Fruit fly (Drosophila melanogaster) whole organism, embryonic: Measurements from ENCODE around the gene pxb.

Experiments
- Blimp-1 ChIP-seq: fragments of 200-800 bp; sonication (Bioruptor generic); optimal IDR thresholded peaks from 3 replicates; lab custom pipeline; 2018; ENCODE audit warnings: missing biosample characterization, missing genetic modification characterization, mild to moderate bottlenecking, moderate library complexity, missing genetic modification reagents
- Bteb2 ChIP-seq: fragments of 200-800 bp; sonication (Bioruptor generic); optimal IDR thresholded peaks from 2 replicates; lab custom pipeline; 2016; ENCODE audit warnings: missing biosample characterization, missing genetic modification characterization
- CG10654 ChIP-seq: fragments of 200-800 bp; sonication (Bioruptor generic); optimal IDR thresholded peaks from 2 replicates; lab custom pipeline; 2016; ENCODE audit warnings: missing biosample characterization, missing genetic modification characterization
- CG11504 ChIP-seq: fragments of 200-800 bp; sonication (Bioruptor generic); optimal IDR thresholded peaks from 3 replicates; lab custom pipeline; 2019; ENCODE audit warnings: missing biosample characterization, mild to moderate bottlenecking, missing genetic modification characterization, moderate library complexity
- CG12769 ChIP-seq: fragments of 200-800 bp; sonication (Bioruptor generic); optimal IDR thresholded peaks from 2 replicates; lab custom pipeline; 2019; ENCODE audit warnings: missing biosample characterization, mild to moderate bottlenecking, missing genetic modification characterization, moderate library complexity
- CG14014 ChIP-seq: fragments of 200-800 bp; sonication (Bioruptor generic); IDR thresholded peaks from 2 replicates; pipeline ENCODE4 v1.3.6; 2022; ENCODE audit warnings: missing biosample characterization, missing genetic modification characterization
- CG14050 ChIP-seq: fragments of 200-800 bp; sonication (Bioruptor generic); IDR thresholded peaks from 3 replicates; pipeline ENCODE4 v1.3.6; 2022; ENCODE audit warnings: missing biosample characterization, missing genetic modification characterization
- CG14710 ChIP-seq: fragments of 200-800 bp; sonication (Bioruptor generic); optimal IDR thresholded peaks from 3 replicates; lab custom pipeline; 2019; ENCODE audit warnings: missing biosample characterization, mild to moderate bottlenecking, missing genetic modification characterization, moderate library complexity
- CG15514 ChIP-seq: fragments of 200-800 bp; sonication (Bioruptor generic); optimal IDR thresholded peaks from 3 replicates; lab custom pipeline; 2017; ENCODE audit warnings: missing biosample characterization, missing genetic modification characterization, mild to moderate bottlenecking, moderate library complexity, missing genetic modification reagents
- CG33213 ChIP-seq: fragments of 200-800 bp; sonication (Bioruptor generic); optimal IDR thresholded peaks from 3 replicates; lab custom pipeline; 2016; ENCODE audit warnings: missing biosample characterization, missing genetic modification characterization
- CG34422 ChIP-seq: fragments of 200-800 bp; sonication (Bioruptor generic); IDR thresholded peaks from 3 replicates; pipeline ENCODE4 v1.3.6; 2022; ENCODE audit warnings: missing biosample characterization, missing genetic modification characterization
- CG4360 ChIP-seq: fragments of 200-800 bp; sonication (Bioruptor generic); IDR thresholded peaks from 2 replicates; pipeline ENCODE4 v1.3.6; 2022; ENCODE audit warnings: missing biosample characterization, missing genetic modification characterization
- CG6813 ChIP-seq: fragments of 200-800 bp; sonication (Bioruptor generic); optimal IDR thresholded peaks from 2 replicates; lab custom pipeline; 2017; ENCODE audit warnings: missing biosample characterization, missing genetic modification characterization, mild to moderate bottlenecking, moderate library complexity, missing genetic modification reagents
- CG7745 ChIP-seq: fragments of 200-800 bp; sonication (Bioruptor generic); optimal IDR thresholded peaks from 2 replicates; lab custom pipeline; 2018; ENCODE audit warnings: missing biosample characterization, mild to moderate bottlenecking, missing genetic modification characterization, moderate library complexity
- CG7839 ChIP-seq: fragments of 200-800 bp; sonication (Bioruptor generic); optimal IDR thresholded peaks from 3 replicates; lab custom pipeline; 2018; ENCODE audit warnings: missing biosample characterization, mild to moderate bottlenecking, missing genetic modification characterization, moderate library complexity
- CG9932 ChIP-seq: fragments of 200-800 bp; sonication (Bioruptor generic); IDR thresholded peaks from 2 replicates; pipeline ENCODE4 v1.3.6; 2022; ENCODE audit warnings: missing biosample characterization, missing genetic modification characterization
- D ChIP-seq, 2 experiments: fragments of 200-800 bp in 1 of 2; fragments of >200 bp in 1 of 2; sonication (Bioruptor generic) in 1 of 2; optimal IDR thresholded peaks; 2 replicates in 1 of 2; 3 replicates in 1 of 2; lab custom pipeline; 2017; ENCODE audit warnings: mild to moderate bottlenecking in 1 of 2, missing biosample characterization in 1 of 2, missing genetic modification characterization in 1 of 2, missing genetic modification reagents in 1 of 2
- Doc2 ChIP-seq: fragments of 200-800 bp; sonication (Bioruptor generic); IDR thresholded peaks from 2 replicates; pipeline ENCODE4 v1.3.6; 2022; ENCODE audit warnings: missing biosample characterization, missing genetic modification characterization
- Doc3 ChIP-seq: fragments of 200-800 bp; sonication (Bioruptor generic); IDR thresholded peaks from 3 replicates; pipeline ENCODE4 v1.3.6; 2022; ENCODE audit warnings: missing biosample characterization, missing genetic modification characterization; ENCODE audit not compliant: partially characterized antibody
- NC2β ChIP-seq: fragments of 200-800 bp; sonication (Bioruptor generic); optimal IDR thresholded peaks from 2 replicates; lab custom pipeline; 2016; ENCODE audit warnings: missing biosample characterization, missing genetic modification characterization
- Tbp ChIP-seq: fragments of >200 bp; optimal IDR thresholded peaks from 2 replicates; lab custom pipeline; 2018; ENCODE audit warnings: missing biosample characterization, missing genetic modification characterization
- Usf ChIP-seq: fragments of 200-800 bp; sonication (Bioruptor generic); optimal IDR thresholded peaks from 2 replicates; lab custom pipeline; 2017; ENCODE audit warnings: missing genotype, missing biosample characterization, missing genetic modification characterization
- YL-1 ChIP-seq: fragments of 200-800 bp; sonication (Bioruptor generic); optimal IDR thresholded peaks from 3 replicates; lab custom pipeline; 2017; ENCODE audit warnings: missing biosample characterization, mild to moderate bottlenecking, missing genetic modification characterization
- ase ChIP-seq: fragments of 200-800 bp; sonication (Bioruptor generic); IDR thresholded peaks from 3 replicates; pipeline ENCODE4 v1.3.6; 2022; ENCODE audit warnings: missing biosample characterization, missing genetic modification characterization
- cg ChIP-seq: fragments of 200-800 bp; sonication (Bioruptor generic); optimal IDR thresholded peaks from 3 replicates; lab custom pipeline; 2019; ENCODE audit warnings: missing biosample characterization, mild to moderate bottlenecking, missing genetic modification characterization, moderate library complexity
- ci ChIP-seq: fragments of 200-800 bp; sonication (Bioruptor generic); IDR thresholded peaks from 3 replicates; pipeline ENCODE4 v1.3.6; 2022; ENCODE audit warnings: missing biosample characterization, missing genetic modification characterization
- fd64A ChIP-seq: fragments of 200-800 bp; sonication (Bioruptor generic); optimal IDR thresholded peaks from 3 replicates; lab custom pipeline; 2018; ENCODE audit warnings: missing biosample characterization, mild to moderate bottlenecking, missing genetic modification characterization
- gcm ChIP-seq: fragments of 200-800 bp; sonication (Bioruptor generic); optimal IDR thresholded peaks from 2 replicates; lab custom pipeline; 2019; ENCODE audit warnings: missing biosample characterization, mild to moderate bottlenecking, missing genetic modification characterization, moderate library complexity
- gem ChIP-seq: fragments of 200-800 bp; sonication (Bioruptor generic); optimal IDR thresholded peaks from 2 replicates; lab custom pipeline; 2019; ENCODE audit warnings: missing biosample characterization, mild to moderate bottlenecking, missing genetic modification characterization, moderate library complexity
- gsb-n ChIP-seq: fragments of 200-800 bp; sonication (Bioruptor generic); optimal IDR thresholded peaks from 3 replicates; lab custom pipeline; 2018; ENCODE audit warnings: missing biosample characterization, mild to moderate bottlenecking, missing genetic modification characterization
- jing ChIP-seq: fragments of 200-800 bp; sonication (Bioruptor generic); optimal IDR thresholded peaks from 2 replicates; lab custom pipeline; 2018; ENCODE audit warnings: missing biosample characterization, mild to moderate bottlenecking, missing genetic modification characterization
- lilli ChIP-seq: fragments of 200-800 bp; sonication (Bioruptor generic); optimal IDR thresholded peaks from 3 replicates; lab custom pipeline; 2016; ENCODE audit warnings: missing biosample characterization, missing genetic modification characterization
- lola ChIP-seq, 3 experiments: fragments of >200 bp in 2 of 3; fragments of 200-800 bp in 1 of 3; sonication (Bioruptor generic) in 1 of 3; optimal IDR thresholded peaks; 2 replicates each; lab custom pipeline; 2017 to 2019; ENCODE audit warnings: missing biosample characterization in 3 of 3, missing genetic modification characterization in 3 of 3, mild to moderate bottlenecking in 1 of 3, moderate library complexity in 1 of 3
- oc ChIP-seq: fragments of 200-800 bp; sonication (Bioruptor generic); optimal IDR thresholded peaks from 2 replicates; lab custom pipeline; 2018; ENCODE audit warnings: missing biosample characterization, mild to moderate bottlenecking, missing genetic modification characterization, moderate library complexity
- pb ChIP-seq: fragments of 200-800 bp; sonication (Bioruptor generic); optimal IDR thresholded peaks from 3 replicates; lab custom pipeline; 2016; ENCODE audit warnings: missing biosample characterization, missing genetic modification characterization
- phol ChIP-seq: fragments of 200-800 bp; sonication (Bioruptor generic); optimal IDR thresholded peaks from 3 replicates; lab custom pipeline; 2018; ENCODE audit warnings: missing biosample characterization, mild to moderate bottlenecking, missing genetic modification characterization, moderate library complexity
- scrt ChIP-seq: fragments of 200-800 bp; sonication (Bioruptor generic); optimal IDR thresholded peaks from 2 replicates; lab custom pipeline; 2018; ENCODE audit warnings: missing biosample characterization, mild to moderate bottlenecking, missing genetic modification characterization, moderate library complexity
- sna ChIP-seq: fragments of 200-800 bp; sonication (Bioruptor generic); IDR thresholded peaks from 2 replicates; pipeline ENCODE4 v1.3.6; 2022; ENCODE audit warnings: missing biosample characterization, missing genetic modification characterization; ENCODE audit not compliant: partially characterized antibody

Gene pxb

dm6 chr3R:15677550-15677973 is 11.6 kb downstream of the pxb start (continued):
- TF ChIP-seq Doc3: no peak
- TF ChIP-seq CG9932 (GFP tag; lab: Robert Waterston, UW): no peak
- no peak for TF ChIP-seq CG10654 (GFP tag; lab: Kevin White, UChicago)
- no peak for TF ChIP-seq pb (GFP tag; lab: Kevin White, UChicago)
- 0 out of 2 replicates have a peak, but pooled peaks have one; percentile 21 for TF ChIP-seq CG4360 (GFP tag; lab: Robert Waterston, UW)
- peak; percentile 67 for TF ChIP-seq oc (tag; lab: Kevin White, UChicago)
- TF ChIP-seq phol (tag; lab: Kevin White, UChicago): no peak
- peak; percentile 17 for TF ChIP-seq gem (tag; lab: Kevin White, UChicago)
- TF ChIP-seq NC2β (GFP tag; lab: Kevin White, UChicago): no peak
- TF ChIP-seq Tbp (GFP tag; lab: Kevin White, UChicago): no peak
- TF ChIP-seq gcm (GFP tag; lab: Kevin White, UChicago): no peak
- TF ChIP-seq CG34422 (GFP tag; lab: Robert Waterston, UW): no peak
- TF ChIP-seq CG14050: no peak
- no peak for TF ChIP-seq sna (GFP tag; lab: Robert Waterston, UW)
- no peak for TF ChIP-seq CG33213 (GFP tag; lab: Kevin White, UChicago)
- peak; percentile 57 for TF ChIP-seq CG6813 (GFP tag; lab: Kevin White, UChicago)
- peak; percentile 59 for TF ChIP-seq CG7745 (tag; lab: Kevin White, UChicago)
- TF ChIP-seq CG15514 (GFP tag; lab: Kevin White, UChicago): no peak
- no peak for TF ChIP-seq cg (GFP tag; lab: Kevin White, UChicago)
- no peak for TF ChIP-seq lilli (GFP tag; lab: Kevin White, UChicago)
- TF ChIP-seq lola (GFP tag; optimal IDR thresholded peaks at IDR 0.05; lab: Kevin White, UChicago): peak in 1 of 3 experiments; percentile 36
- no peak for TF ChIP-seq CG14014 (GFP tag; lab: Robert Waterston, UW)
- no peak for TF ChIP-seq CG12769 (tag; lab: Kevin White, UChicago)
- no peak for TF ChIP-seq CG7839
- TF ChIP-seq YL-1 (GFP tag; lab: Kevin White, UChicago): no peak
- TF ChIP-seq CG14710: peak; percentile 3
- no peak for TF ChIP-seq Bteb2 (GFP tag; lab: Kevin White, UChicago)
- TF ChIP-seq Doc2: no peak
- TF ChIP-seq CG11504 (tag; lab: Kevin White, UChicago): peak; percentile 27
- 0 out of 3 replicates have a peak, but pooled peaks have one; percentile 23 for TF ChIP-seq ci
- no peak for TF ChIP-seq gsb-n (tag; lab: Kevin White, UChicago)
- peak; percentile 15 for TF ChIP-seq Blimp-1
- TF ChIP-seq jing (GFP tag; lab: Kevin White, UChicago): no peak
- TF ChIP-seq fd64A (GFP tag; lab: Kevin White, UChicago): peak; percentile 40
- TF ChIP-seq scrt (GFP tag; lab: Kevin White, UChicago): no peak
- 0 out of 3 replicates have a peak, but pooled peaks have one; percentile 18 for TF ChIP-seq ase (GFP tag; lab: Robert Waterston, UW)
- TF ChIP-seq D (optimal IDR thresholded peaks at IDR 0.05; lab: Kevin White, UChicago): no peak
- TF ChIP-seq D (GFP tag; optimal IDR thresholded peaks at IDR 0.05; lab: Kevin White, UChicago): peak; percentile 50
- TF ChIP-seq Usf (GFP tag; lab: Kevin White, UChicago): no peak
